Worm (Caenorhabditis elegans) whole organism, young adult: ENCODE measurements around the gene her-1.
A peak's percentile ranks its signal among the peaks of the same experiment; 100 is the strongest.

Experiments used
- B0019.2 ChIP-seq: fragments of 200-800 bp; sonication (Bioruptor generic); conservative IDR thresholded peaks from 2 replicates; pipeline ENCODE4 v1.3.6; 2022; ENCODE audit warnings: missing genetic modification reagents, missing genetic modification characterization, missing compliant biosample characterization
- B0336.3 ChIP-seq: fragments of 200-800 bp; sonication (Bioruptor generic); IDR thresholded peaks from 2 replicates; pipeline ENCODE4 v1.3.6; 2022; ENCODE audit warnings: missing genetic modification characterization, missing compliant biosample characterization
- C06A6.2 ChIP-seq: fragments of 200-800 bp; sonication (Bioruptor generic); conservative IDR thresholded peaks from 2 replicates; pipeline ENCODE4 v1.3.6; 2022; ENCODE audit warnings: missing genetic modification characterization, missing compliant biosample characterization
- D2030.7 ChIP-seq: fragments of 200-800 bp; sonication (Bioruptor generic); IDR thresholded peaks from 2 replicates; pipeline ENCODE4 v1.3.6; 2022; ENCODE audit warnings: missing genetic modification reagents, missing genetic modification characterization, missing compliant biosample characterization
- F23B12.7 ChIP-seq: sonication (generic microtip); optimal IDR thresholded peaks from 2 replicates; lab custom pipeline; 2017; ENCODE audit warnings: missing genetic modification characterization, mild to moderate bottlenecking, missing compliant biosample characterization, antibody characterized with exemption, moderate library complexity; ENCODE audit not compliant: insufficient read depth
- F39B2.1 ChIP-seq: fragments of 200-800 bp; sonication (Bioruptor generic); IDR thresholded peaks from 2 replicates; pipeline ENCODE4 v1.3.6; 2022; ENCODE audit warnings: missing genetic modification reagents, missing genetic modification characterization, missing compliant biosample characterization
- F57A8.1 ChIP-seq: fragments of 200-800 bp; sonication (Bioruptor generic); optimal IDR thresholded peaks from 2 replicates; lab custom pipeline; 2018; ENCODE audit warnings: mild to moderate bottlenecking, missing genetic modification characterization, moderate library complexity, missing compliant biosample characterization
- F57C9.4 ChIP-seq: sonication (generic microtip); optimal IDR thresholded peaks from 2 replicates; lab custom pipeline; 2017; ENCODE audit warnings: mild to moderate bottlenecking, missing genetic modification characterization, missing compliant biosample characterization
- K12H6.12 ChIP-seq: fragments of 200-800 bp; sonication (Bioruptor generic); optimal IDR thresholded peaks from 2 replicates; lab custom pipeline; 2018; ENCODE audit warnings: mild to moderate bottlenecking, missing genetic modification characterization, missing compliant biosample characterization
- T07F8.4 ChIP-seq: sonication (generic microtip); optimal IDR thresholded peaks from 2 replicates; lab custom pipeline; 2016; ENCODE audit warnings: mild to moderate bottlenecking, missing genetic modification characterization, moderate library complexity, missing compliant biosample characterization
- Y95B8A.8 ChIP-seq: fragments of 200-800 bp; sonication (Bioruptor generic); IDR thresholded peaks from 2 replicates; pipeline ENCODE4 v1.3.6; 2022; ENCODE audit warnings: missing genetic modification reagents, missing genetic modification characterization, missing compliant biosample characterization
- akir-1 ChIP-seq: fragments of 200-800 bp; sonication (Bioruptor generic); optimal IDR thresholded peaks from 2 replicates; lab custom pipeline; 2018; ENCODE audit warnings: mild to moderate bottlenecking, missing genetic modification characterization, moderate library complexity, missing compliant biosample characterization
- ama-1 ChIP-seq, 3 experiments: fragments of 150-350 bp in 1 of 3; sonication (generic microtip) in 2 of 3; optimal IDR thresholded peaks; 2 replicates each; lab custom pipeline; 2014 to 2018; ENCODE audit warnings: missing biosample characterization in 2 of 3, missing genetic modification characterization in 2 of 3, missing genetic modification reagents in 2 of 3
- aptf-2 ChIP-seq: fragments of 200-800 bp; sonication (Bioruptor generic); conservative IDR thresholded peaks from 2 replicates; pipeline ENCODE4 v1.3.6; 2022; ENCODE audit warnings: missing genetic modification reagents, missing genetic modification characterization, missing compliant biosample characterization
- atf-7 ChIP-seq: sonication (generic microtip); optimal IDR thresholded peaks from 2 replicates; lab custom pipeline; 2017; ENCODE audit warnings: mild to moderate bottlenecking, missing genetic modification characterization, missing compliant biosample characterization
- athp-1 ChIP-seq: sonication (generic microtip); optimal IDR thresholded peaks from 2 replicates; lab custom pipeline; 2017; ENCODE audit warnings: mild to moderate bottlenecking, missing genetic modification characterization, missing compliant biosample characterization
- ceh-100 ChIP-seq: fragments of 200-800 bp; sonication (Bioruptor generic); IDR thresholded peaks from 2 replicates; pipeline ENCODE4 v1.3.6; 2022; ENCODE audit warnings: missing genetic modification reagents, missing genetic modification characterization, missing compliant biosample characterization
- ceh-27 ChIP-seq: fragments of 200-800 bp; sonication (Bioruptor generic); optimal IDR thresholded peaks from 2 replicates; lab custom pipeline; 2018; ENCODE audit warnings: mild to moderate bottlenecking, missing genetic modification characterization, moderate library complexity, missing compliant biosample characterization
- ceh-58 ChIP-seq: fragments of 200-800 bp; sonication (Bioruptor generic); IDR thresholded peaks from 2 replicates; pipeline ENCODE4 v1.3.6; 2022; ENCODE audit warnings: missing genetic modification characterization, missing compliant biosample characterization
- ceh-91 ChIP-seq: fragments of 200-800 bp; sonication (Bioruptor generic); IDR thresholded peaks from 2 replicates; pipeline ENCODE4 v1.3.6; 2022; ENCODE audit warnings: missing genetic modification reagents, missing genetic modification characterization, missing compliant biosample characterization
- die-1 ChIP-seq: sonication (generic microtip); optimal IDR thresholded peaks from 2 replicates; lab custom pipeline; 2016; ENCODE audit warnings: missing genotype, mild to moderate bottlenecking, missing genetic modification characterization, missing compliant biosample characterization
- dox-1 ChIP-seq: fragments of 200-800 bp; sonication (Bioruptor generic); IDR thresholded peaks from 2 replicates; pipeline ENCODE4 v1.3.6; 2022; ENCODE audit warnings: missing genetic modification reagents, missing genetic modification characterization, missing compliant biosample characterization
- dpl-1 ChIP-seq: fragments of 150-350 bp; optimal IDR thresholded peaks from 2 replicates; lab custom pipeline; 2014; ENCODE audit warnings: missing biosample characterization, missing genetic modification reagents, missing genetic modification characterization
- efl-1 ChIP-seq: fragments of 150-350 bp; optimal IDR thresholded peaks from 2 replicates; lab custom pipeline; 2014; ENCODE audit warnings: missing biosample characterization, missing genetic modification reagents, missing genetic modification characterization
- egl-44 ChIP-seq: fragments of 200-800 bp; sonication (Bioruptor generic); IDR thresholded peaks from 2 replicates; pipeline ENCODE4 v1.3.6; 2022; ENCODE audit warnings: missing genetic modification reagents, missing genetic modification characterization, missing compliant biosample characterization
- ets-4 ChIP-seq: fragments of 200-800 bp; sonication (Bioruptor generic); optimal IDR thresholded peaks from 2 replicates; lab custom pipeline; 2018; ENCODE audit warnings: mild to moderate bottlenecking, missing genetic modification characterization, missing compliant biosample characterization
- hlh-12 ChIP-seq: sonication (generic microtip); optimal IDR thresholded peaks from 2 replicates; lab custom pipeline; 2016; ENCODE audit warnings: missing genetic modification characterization, missing compliant biosample characterization
- hlh-26 ChIP-seq: fragments of 200-800 bp; sonication (Bioruptor generic); conservative IDR thresholded peaks from 2 replicates; pipeline ENCODE4 v1.3.6; 2022; ENCODE audit warnings: missing genetic modification reagents, missing genetic modification characterization, missing compliant biosample characterization
- hmg-1.2 ChIP-seq: fragments of 200-800 bp; sonication (Bioruptor generic); IDR thresholded peaks from 2 replicates; pipeline ENCODE4 v1.3.6; 2022; ENCODE audit warnings: missing genetic modification reagents, missing genetic modification characterization, missing compliant biosample characterization
- hmg-20 ChIP-seq: fragments of 200-800 bp; sonication (Bioruptor generic); IDR thresholded peaks from 2 replicates; pipeline ENCODE4 v1.3.6; 2022; ENCODE audit warnings: missing genetic modification reagents, missing genetic modification characterization, missing compliant biosample characterization
- hrde-1 ChIP-seq: sonication (generic microtip); optimal IDR thresholded peaks from 2 replicates; lab custom pipeline; 2016; ENCODE audit warnings: missing genetic modification characterization, mild to moderate bottlenecking, missing compliant biosample characterization, moderate library complexity, missing genotype, missing genetic modification reagents, borderline replicate concordance
- hsf-1 ChIP-seq: fragments of 200-800 bp; sonication (Bioruptor generic); IDR thresholded peaks from 2 replicates; pipeline ENCODE4 v1.3.6; 2022; ENCODE audit warnings: missing genetic modification reagents, missing genetic modification characterization, missing compliant biosample characterization
- lin-40 ChIP-seq: sonication (generic microtip); optimal IDR thresholded peaks from 2 replicates; lab custom pipeline; 2016; ENCODE audit warnings: missing genetic modification characterization, mild to moderate bottlenecking, missing compliant biosample characterization, missing genotype, missing genetic modification reagents
- lsl-1 ChIP-seq: fragments of 200-800 bp; sonication (Bioruptor generic); optimal IDR thresholded peaks from 2 replicates; lab custom pipeline; 2018; ENCODE audit warnings: mild to moderate bottlenecking, missing genetic modification characterization, moderate library complexity, missing compliant biosample characterization
- madf-6 ChIP-seq: fragments of 200-800 bp; sonication (Bioruptor generic); IDR thresholded peaks from 2 replicates; pipeline ENCODE4 v1.3.6; 2022; ENCODE audit warnings: missing genetic modification reagents, missing genetic modification characterization, missing compliant biosample characterization
- madf-8 ChIP-seq: fragments of 200-800 bp; sonication (Bioruptor generic); conservative IDR thresholded peaks from 2 replicates; pipeline ENCODE4 v1.3.6; 2022; ENCODE audit warnings: missing genetic modification reagents, missing genetic modification characterization, missing compliant biosample characterization
- mes-4 ChIP-seq: sonication (generic microtip); optimal IDR thresholded peaks from 2 replicates; lab custom pipeline; 2016; ENCODE audit warnings: missing genotype, missing genetic modification characterization, missing compliant biosample characterization
- nfya-1 ChIP-seq: sonication (generic microtip); optimal IDR thresholded peaks from 2 replicates; lab custom pipeline; 2017; ENCODE audit warnings: antibody characterized with exemption, missing compliant biosample characterization, missing genetic modification characterization, borderline replicate concordance; ENCODE audit not compliant: insufficient read depth
- nhr-179 ChIP-seq: sonication (generic microtip); optimal IDR thresholded peaks from 2 replicates; lab custom pipeline; 2016; ENCODE audit warnings: mild to moderate bottlenecking, missing genetic modification characterization, missing compliant biosample characterization
- pha-4 ChIP-seq: fragments of 150-350 bp; sonication (generic microtip); optimal IDR thresholded peaks from 2 replicates; lab custom pipeline; 2014; ENCODE audit warnings: missing biosample characterization, missing genetic modification reagents, missing genetic modification characterization
- rpc-1 ChIP-seq, 2 experiments: fragments of 150-350 bp in 1 of 2; sonication (generic microtip) in 1 of 2; optimal IDR thresholded peaks; 2 replicates each; lab custom pipeline; 2014 to 2018; ENCODE audit warnings: missing biosample characterization in 1 of 2, missing genetic modification characterization in 1 of 2, missing genetic modification reagents in 1 of 2, missing genotype in 1 of 2
- snpc-4 ChIP-seq, 5 experiments: fragments of 150-350 bp in 1 of 5; sonication (generic microtip) in 4 of 5; optimal IDR thresholded peaks; 2 replicates each; lab custom pipeline; 2014 to 2018; ENCODE audit warnings: missing genetic modification characterization in 5 of 5, missing biosample characterization in 3 of 5, antibody characterized with exemption in 2 of 5, mild to moderate bottlenecking in 2 of 5, missing compliant biosample characterization in 2 of 5, missing genotype in 2 of 5, moderate library complexity in 2 of 5, missing genetic modification reagents in 1 of 5
- tbp1 ChIP-seq: fragments of 200-800 bp; sonication (Bioruptor generic); optimal IDR thresholded peaks from 2 replicates; lab custom pipeline; 2018; ENCODE audit warnings: mild to moderate bottlenecking, missing genetic modification characterization, missing compliant biosample characterization
- tbx-9 ChIP-seq: sonication (generic microtip); optimal IDR thresholded peaks from 2 replicates; lab custom pipeline; 2016; ENCODE audit warnings: borderline replicate concordance, missing genetic modification characterization, inconsistent platforms, missing compliant biosample characterization
- zfh-2 ChIP-seq: fragments of 200-800 bp; sonication (Bioruptor generic); conservative IDR thresholded peaks from 2 replicates; pipeline ENCODE4 v1.3.6; 2022; ENCODE audit warnings: missing genetic modification reagents, missing genetic modification characterization, missing compliant biosample characterization
- ztf-18 ChIP-seq: sonication (generic microtip); optimal IDR thresholded peaks from 2 replicates; lab custom pipeline; 2016; ENCODE audit warnings: missing genotype, mild to moderate bottlenecking, missing genetic modification characterization, missing compliant biosample characterization
- ztf-22 ChIP-seq: fragments of 200-800 bp; sonication (Bioruptor generic); optimal IDR thresholded peaks from 2 replicates; lab custom pipeline; 2018; ENCODE audit warnings: mild to moderate bottlenecking, missing genetic modification characterization, moderate library complexity, missing compliant biosample characterization
- ztf-25 ChIP-seq: fragments of 200-800 bp; sonication (Bioruptor generic); IDR thresholded peaks from 2 replicates; pipeline ENCODE4 v1.3.6; 2022; ENCODE audit warnings: missing genetic modification reagents, missing genetic modification characterization, missing compliant biosample characterization

The her-1 gene

ce11 chrV:9690728-9691127 is 6.1 kb upstream of the her-1 start:
- TF ChIP-seq atf-7 (tag; lab: Kevin White, UChicago) (no peak), K12H6.12 (tag; lab: Kevin White, UChicago) (no peak), nhr-179 (tag; lab: Kevin White, UChicago) (no peak), dox-1 (GFP tag; lab: Robert Waterston, UW) (no peak), egl-44 (GFP tag; lab: Robert Waterston, UW) (no peak), tbx-9 (no peak), zfh-2 (no peak), mes-4 (tag; lab: Kevin White, UChicago) (no peak), dpl-1 (GFP tag; lab: Kevin White, UChicago) (no peak), lin-40 (tag; lab: Kevin White, UChicago) (no peak), madf-6 (GFP tag; lab: Robert Waterston, UW) (peak; percentile 49; the same call in 1 of the 2 replicates), ztf-18 (tag; lab: Kevin White, UChicago) (peak; percentile 12), ets-4 (no peak), aptf-2 (GFP tag; lab: Robert Waterston, UW) (no peak), tbp1 (peak; percentile 4), ceh-100 (GFP tag; lab: Robert Waterston, UW) (no peak), ceh-58 (GFP tag; lab: Robert Waterston, UW) (no peak), hlh-12 (tag; lab: Kevin White, UChicago) (no peak), B0019.2 (no peak), hsf-1 (GFP tag; lab: Robert Waterston, UW) (no peak), rpc-1 (optimal IDR thresholded peaks at IDR 0.05; lab: Kevin White, UChicago) (no peak), rpc-1 (tag; optimal IDR thresholded peaks at IDR 0.05; lab: Kevin White, UChicago) (no peak), F23B12.7 (peak; percentile 38), F57C9.4 (tag; lab: Kevin White, UChicago) (no peak), Y95B8A.8 (no peak), lsl-1 (GFP tag; lab: Kevin White, UChicago) (peak; percentile 57), pha-4 (tag; lab: Kevin White, UChicago) (no peak), hrde-1 (tag; lab: Kevin White, UChicago) (no peak), ztf-22 (GFP tag; lab: Kevin White, UChicago) (no peak), F57A8.1 (GFP tag; lab: Kevin White, UChicago) (no peak), ama-1 (optimal IDR thresholded peaks at IDR 0.05; lab: Kevin White, UChicago) (no peak), ama-1 (GFP tag; optimal IDR thresholded peaks at IDR 0.05; lab: Kevin White, UChicago) (no peak), hmg-1.2 (GFP tag; lab: Robert Waterston, UW) (peak; percentile 41; the same call in 1 of the 2 replicates), hmg-20 (no peak), B0336.3 (GFP tag; lab: Robert Waterston, UW) (no peak), F39B2.1 (GFP tag; lab: Robert Waterston, UW) (no peak), snpc-4 (GFP tag; optimal IDR thresholded peaks at IDR 0.05; lab: Kevin White, UChicago) (no peak), snpc-4 (tag; optimal IDR thresholded peaks at IDR 0.05; lab: Kevin White, UChicago) (no peak), akir-1 (no peak), hlh-26 (GFP tag; lab: Robert Waterston, UW) (no peak), nfya-1 (tag; lab: Kevin White, UChicago) (no peak), die-1 (tag; lab: Kevin White, UChicago) (no peak), D2030.7 (GFP tag; lab: Robert Waterston, UW) (no peak), T07F8.4 (no peak), madf-8 (no peak), C06A6.2 (GFP tag; lab: Robert Waterston, UW) (no peak), efl-1 (GFP tag; lab: Kevin White, UChicago) (no peak), ztf-25 (GFP tag; lab: Robert Waterston, UW) (no peak), athp-1 (tag; lab: Kevin White, UChicago) (no peak), ceh-27 (GFP tag; lab: Kevin White, UChicago) (no peak), ceh-91 (GFP tag; lab: Robert Waterston, UW) (no peak)
